Fruit fly (Drosophila melanogaster): ENCODE data around the gene CG11722.

Gene CG11722

DNA sequence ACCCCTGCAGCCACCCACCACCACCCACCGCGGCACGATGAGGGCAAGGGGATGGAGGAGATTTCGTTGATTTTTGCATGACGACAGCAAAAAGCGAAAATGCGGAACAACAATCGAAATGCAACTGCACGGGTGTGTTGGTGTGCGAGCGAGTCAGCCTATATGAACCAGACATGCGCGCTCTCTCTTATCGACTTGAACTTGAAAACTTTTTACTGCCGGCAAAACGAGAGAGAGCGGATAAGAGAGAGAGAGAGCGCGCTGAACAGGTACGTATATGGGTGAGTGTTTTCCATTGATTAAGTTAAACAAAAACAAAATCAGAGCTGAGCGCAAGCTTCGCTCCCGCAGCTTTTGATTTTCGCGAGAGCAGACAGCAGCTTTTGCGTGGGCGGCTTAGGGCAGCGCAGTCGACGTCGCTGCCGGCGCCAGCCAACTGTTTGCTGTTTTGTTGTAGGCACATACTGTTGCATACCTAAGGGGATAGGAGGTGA, 43.9 kb upstream of the CG11722 start (continued):
- no peak for TF ChIP-seq CG10654 (GFP tag; optimal IDR thresholded peaks at IDR 0.05)
- TF ChIP-seq gt (GFP tag; IDR thresholded peaks at IDR 0.05), result no peak
- TF ChIP-seq HLH54F (GFP tag; optimal IDR thresholded peaks at IDR 0.05), result no peak
- no peak for TF ChIP-seq CG18599 (GFP tag; optimal IDR thresholded peaks at IDR 0.05)
- no peak for TF ChIP-seq bab2 (GFP tag; optimal IDR thresholded peaks at IDR 0.05)
- no peak for TF ChIP-seq Dref (GFP tag; IDR thresholded peaks at IDR 0.05)
- TF ChIP-seq danr (GFP tag; IDR thresholded peaks at IDR 0.05), result no peak
- no peak for TF ChIP-seq Bdp1 (GFP tag; optimal IDR thresholded peaks at IDR 0.05)
- TF ChIP-seq bcd (GFP tag; optimal IDR thresholded peaks at IDR 0.05), result no peak
- TF ChIP-seq CG7839 (tag; optimal IDR thresholded peaks at IDR 0.05), result no peak
- no peak for TF ChIP-seq Gug (GFP tag; IDR thresholded peaks at IDR 0.05)
- TF ChIP-seq seq (GFP tag; IDR thresholded peaks at IDR 0.05), result 0 out of 2 replicates have a peak, but pooled peaks have one; percentile 17
- no peak for TF ChIP-seq CG9876 (GFP tag; optimal IDR thresholded peaks at IDR 0.05)
- no peak for TF ChIP-seq CG12071 (GFP tag; optimal IDR thresholded peaks at IDR 0.05)
- no peak for TF ChIP-seq sens (GFP tag)
- no peak for TF ChIP-seq CG8281 (tag; optimal IDR thresholded peaks at IDR 0.05)
- TF ChIP-seq CG10565 (GFP tag; optimal IDR thresholded peaks at IDR 0.05), result no peak
- TF ChIP-seq CG4328 (GFP tag; optimal IDR thresholded peaks at IDR 0.05), result no peak
- TF ChIP-seq Hsf (GFP tag; optimal IDR thresholded peaks at IDR 0.05), result no peak
- TF ChIP-seq CG43689 (GFP tag; IDR thresholded peaks at IDR 0.05), result no peak
- TF ChIP-seq CG4404 (GFP tag; IDR thresholded peaks at IDR 0.05), result no peak
- peak; percentile 97; the same call in 3 of the 4 replicates for TF ChIP-seq chinmo (GFP tag; IDR thresholded peaks at IDR 0.05; ENCODE audit: partially characterized antibody)
- no peak for TF ChIP-seq Atf6 (GFP tag; IDR thresholded peaks at IDR 0.05)
- no peak for TF ChIP-seq CG6683 (GFP tag; optimal IDR thresholded peaks at IDR 0.05)
- TF ChIP-seq peb (GFP tag; IDR thresholded peaks at IDR 0.05), result no peak
- no peak for TF ChIP-seq twi (tag; optimal IDR thresholded peaks at IDR 0.05)
- TF ChIP-seq lilli (GFP tag; optimal IDR thresholded peaks at IDR 0.05), result no peak
- peak; percentile 47 for TF ChIP-seq unc-4 (GFP tag; IDR thresholded peaks at IDR 0.05; ENCODE audit: partially characterized antibody)
- no peak for TF ChIP-seq sob (GFP tag; IDR thresholded peaks at IDR 0.05)
- TF ChIP-seq gcm (GFP tag; optimal IDR thresholded peaks at IDR 0.05), result no peak
- no peak for TF ChIP-seq dmrt99B (tag; optimal IDR thresholded peaks at IDR 0.05)
- TF ChIP-seq zen (tag; optimal IDR thresholded peaks at IDR 0.05), result no peak
- TF ChIP-seq bsh (GFP tag; optimal IDR thresholded peaks at IDR 0.05), result no peak
- TF ChIP-seq esg (GFP tag; conservative IDR thresholded peaks at IDR 0.05), result no peak
- TF ChIP-seq pb (GFP tag; optimal IDR thresholded peaks at IDR 0.05), result no peak
- TF ChIP-seq CG13894 (tag; optimal IDR thresholded peaks at IDR 0.05), result no peak
- TF ChIP-seq CG15269 (tag; optimal IDR thresholded peaks at IDR 0.05), result no peak
- TF ChIP-seq trem (tag; optimal IDR thresholded peaks at IDR 0.05), result no peak
- TF ChIP-seq gsb-n (tag; optimal IDR thresholded peaks at IDR 0.05), result no peak
- TF ChIP-seq fd3F (GFP tag; optimal IDR thresholded peaks at IDR 0.05), result no peak
- no peak for TF ChIP-seq CG8359 (GFP tag; optimal IDR thresholded peaks at IDR 0.05; ENCODE audit: borderline replicate concordance)
- TF ChIP-seq CG7357 (GFP tag; IDR thresholded peaks at IDR 0.05), result no peak
- peak; percentile 34 for TF ChIP-seq corto (GFP tag; optimal IDR thresholded peaks at IDR 0.05)
- TF ChIP-seq zen2 (GFP tag; IDR thresholded peaks at IDR 0.05; ENCODE audit: partially characterized antibody), result 0 out of 3 replicates have a peak, but pooled peaks have one; percentile 26
- no peak for TF ChIP-seq CG9215 (GFP tag; IDR thresholded peaks at IDR 0.05)
- TF ChIP-seq tap (tag; optimal IDR thresholded peaks at IDR 0.05), result no peak
- TF ChIP-seq CG17385 (GFP tag; optimal IDR thresholded peaks at IDR 0.05), result no peak
- TF ChIP-seq CG32767 (GFP tag; IDR thresholded peaks at IDR 0.05), result no peak
- no peak for TF ChIP-seq CG17912 (GFP tag; optimal IDR thresholded peaks at IDR 0.05)
- TF ChIP-seq CG10959 (GFP tag; IDR thresholded peaks at IDR 0.05), result no peak
- no peak for TF ChIP-seq CG3163 (GFP tag; optimal IDR thresholded peaks at IDR 0.05)

Measured in whole organism, embryonic.